Worm (Caenorhabditis elegans): Measurements from ENCODE around the gene Y73F8A.1159.

Gene Y73F8A.1159

ce11 chrIV:15382539-15382938 lies 8.3 kb downstream of the Y73F8A.1159 start:
- TF ChIP-seq sea-2 (GFP tag; optimal IDR thresholded peaks at IDR 0.05) (no peak), nhr-67 (tag; optimal IDR thresholded peaks at IDR 0.05) (no peak), nhr-28 (tag; optimal IDR thresholded peaks at IDR 0.05) (no peak), ZK546.5 (tag; optimal IDR thresholded peaks at IDR 0.05) (no peak), ceh-9 (tag; optimal IDR thresholded peaks at IDR 0.05) (no peak), mml-1 (tag; optimal IDR thresholded peaks at IDR 0.05) (no peak)

ce11 chrIV:15381826-15382225 lies 9.0 kb downstream of the Y73F8A.1159 start:
- no peak for TF ChIP-seq elt-1 (tag; optimal IDR thresholded peaks at IDR 0.05)

DNA sequence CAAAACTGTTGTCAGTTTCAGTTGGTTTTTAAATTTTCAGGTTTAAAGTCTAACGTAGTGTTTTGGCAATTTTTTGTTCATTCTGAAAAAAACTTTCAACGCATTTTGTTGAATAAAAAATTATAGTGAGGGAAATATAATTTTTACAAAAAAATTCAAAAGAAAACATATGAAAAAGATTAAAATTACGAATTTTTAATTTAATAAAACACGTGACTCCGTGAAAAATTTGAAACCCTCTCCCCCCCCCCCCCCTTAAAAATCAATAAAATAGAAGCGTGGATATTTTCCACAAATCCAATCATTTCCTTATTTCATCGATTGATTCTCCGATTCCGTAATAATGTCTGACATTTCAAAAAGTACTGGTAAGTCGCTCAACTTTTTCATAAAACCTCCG lies 12.7 kb downstream of the Y73F8A.1159 start, which contains the start of gene Y73F8A.20:
Gene Y73F8A.20 (plus strand): TSS at position 301 of the 400 bp plus-strand sequence.
- no peak for TF ChIP-seq skn-1 (tag; optimal IDR thresholded peaks at IDR 0.05)
- TF ChIP-seq lsy-12 (tag; optimal IDR thresholded peaks at IDR 0.05), result no peak
- no peak for TF ChIP-seq nhr-23 (tag; optimal IDR thresholded peaks at IDR 0.05)
- no peak for TF ChIP-seq jun-1 (tag; optimal IDR thresholded peaks at IDR 0.05)
- TF ChIP-seq ceh-16 (tag; optimal IDR thresholded peaks at IDR 0.05), result no peak
- TF ChIP-seq nhr-43 (tag; optimal IDR thresholded peaks at IDR 0.05; ENCODE audit: poor library complexity, severe bottlenecking), result no peak
- TF ChIP-seq elt-2 (tag; optimal IDR thresholded peaks at IDR 0.05), result no peak
- TF ChIP-seq lin-39 (tag; optimal IDR thresholded peaks at IDR 0.05), result no peak
- no peak for TF ChIP-seq nhr-77 (tag; optimal IDR thresholded peaks at IDR 0.05)
- no peak for TF ChIP-seq fos-1 (tag; optimal IDR thresholded peaks at IDR 0.05)
- no peak for TF ChIP-seq mdl-1 (tag; optimal IDR thresholded peaks at IDR 0.05)

- TF ChIP-seq snpc-4 (tag; optimal IDR thresholded peaks at IDR 0.05), result no peak
- TF ChIP-seq nfya-1 (tag; optimal IDR thresholded peaks at IDR 0.05; ENCODE audit: insufficient read depth), result peak; percentile 80
These were observed 13.4 kb downstream of the Y73F8A.1159 start for ce11 chrIV:15377473-15377872.

DNA sequence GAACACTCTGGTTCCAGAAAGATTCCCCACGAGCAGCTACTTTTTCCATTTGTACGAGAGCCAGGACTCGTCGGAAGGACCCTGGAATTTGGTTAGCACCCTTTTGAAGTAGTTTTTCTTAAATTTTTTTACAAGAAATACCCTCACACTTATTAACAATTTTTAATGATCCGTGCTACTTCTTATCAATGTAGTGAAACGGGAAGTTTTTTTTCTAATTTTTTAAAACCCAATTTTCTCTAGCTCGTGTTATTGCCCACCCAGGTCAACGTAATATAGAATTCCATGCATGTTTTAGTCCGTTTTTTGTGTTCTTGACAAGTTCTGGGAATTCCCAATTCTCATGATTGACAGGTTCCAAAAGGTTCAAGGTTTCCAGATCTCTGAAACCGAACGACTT lies 28.9 kb downstream of the Y73F8A.1159 start:
- TF ChIP-seq pqm-1 (tag; optimal IDR thresholded peaks at IDR 0.05), result no peak
- no peak for TF ChIP-seq tbx-2 (tag; optimal IDR thresholded peaks at IDR 0.05)
- TF ChIP-seq elt-3 (tag; optimal IDR thresholded peaks at IDR 0.05), result no peak
- TF ChIP-seq pha-4 (tag; optimal IDR thresholded peaks at IDR 0.05), result no peak
- no peak for TF ChIP-seq fkh-2 (tag; optimal IDR thresholded peaks at IDR 0.05)
- no peak for TF ChIP-seq nhr-23 (tag; optimal IDR thresholded peaks at IDR 0.05)
- TF ChIP-seq lin-15B (tag; optimal IDR thresholded peaks at IDR 0.05), result no peak
- no peak for TF ChIP-seq hmg-11 (tag; optimal IDR thresholded peaks at IDR 0.05)
- no peak for TF ChIP-seq eor-1 (tag; optimal IDR thresholded peaks at IDR 0.05)

DNA sequence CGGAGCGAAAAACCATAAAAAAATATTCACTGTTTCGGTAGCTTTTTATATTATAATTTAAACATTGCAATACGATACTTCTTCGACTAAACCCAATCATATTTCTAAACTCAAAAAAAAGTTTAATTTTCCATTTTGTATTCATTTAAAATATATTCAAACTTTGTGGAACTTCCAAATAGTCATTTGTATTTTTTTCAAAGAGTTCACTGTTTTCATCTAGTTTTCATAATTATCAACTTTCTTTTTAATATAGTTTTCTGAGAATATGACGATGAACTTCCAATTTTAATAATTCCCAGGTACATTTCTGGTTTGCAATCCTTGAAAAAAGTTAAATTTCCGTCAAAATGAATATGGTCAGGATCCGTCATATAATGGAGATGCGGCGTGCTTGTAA lies 29.6 kb downstream of the Y73F8A.1159 start, which contains the start of gene cpna-4:
Gene cpna-4 (plus strand): TSS at position 301 of the 400 bp plus-strand sequence.
- TF ChIP-seq nhr-12 (tag; optimal IDR thresholded peaks at IDR 0.05) (no peak), mdl-1 (tag; optimal IDR thresholded peaks at IDR 0.05) (no peak), ama-1 (optimal IDR thresholded peaks at IDR 0.05) (no peak)

Data from whole organism, L3 larva.